Worm (Caenorhabditis elegans) whole organism, L1 larva: ENCODE data around the gene F21E9.2.

Experiments used
- ama-1 ChIP-seq: fragments of 150-350 bp; optimal IDR thresholded peaks from 2 replicates; lab custom pipeline; 2014
- blmp-1 ChIP-seq: fragments of 150-350 bp; optimal IDR thresholded peaks from 2 replicates; lab custom pipeline; 2014; ENCODE audit warnings: missing biosample characterization, missing genetic modification characterization
- elt-2 ChIP-seq: sonication (generic microtip); optimal IDR thresholded peaks from 2 replicates; lab custom pipeline; 2016; ENCODE audit warnings: missing genetic modification characterization, mild to moderate bottlenecking, inconsistent platforms, missing compliant biosample characterization, missing genetic modification reagents
- lir-3 ChIP-seq: sonication (generic microtip); optimal IDR thresholded peaks from 2 replicates; lab custom pipeline; 2016; ENCODE audit warnings: mild to moderate bottlenecking, missing genetic modification characterization, moderate library complexity, missing compliant biosample characterization; ENCODE audit not compliant: poor library complexity
- nhr-11 ChIP-seq: fragments of 150-350 bp; optimal IDR thresholded peaks from 2 replicates; lab custom pipeline; 2014; ENCODE audit warnings: missing biosample characterization, missing genetic modification characterization
- nhr-12 ChIP-seq: sonication (generic microtip); optimal IDR thresholded peaks from 2 replicates; lab custom pipeline; 2017; ENCODE audit warnings: missing biosample characterization, missing genetic modification characterization
- nhr-237 ChIP-seq: fragments of 150-350 bp; optimal IDR thresholded peaks from 2 replicates; lab custom pipeline; 2014; ENCODE audit warnings: missing biosample characterization, missing genetic modification characterization
- pag-3 ChIP-seq: sonication (generic microtip); optimal IDR thresholded peaks from 2 replicates; lab custom pipeline; 2017; ENCODE audit warnings: missing genetic modification characterization, mild to moderate bottlenecking, missing compliant biosample characterization, antibody characterized with exemption, borderline replicate concordance; ENCODE audit not compliant: insufficient read depth
- pqm-1 ChIP-seq: sonication (generic microtip); optimal IDR thresholded peaks from 3 replicates; lab custom pipeline; 2017; ENCODE audit warnings: missing biosample characterization, missing genetic modification characterization
- skn-1 ChIP-seq: fragments of 150-350 bp; optimal IDR thresholded peaks from 2 replicates; lab custom pipeline; 2014; ENCODE audit warnings: missing biosample characterization, missing genetic modification characterization
- snpc-4 ChIP-seq: fragments of 150-350 bp; optimal IDR thresholded peaks from 2 replicates; lab custom pipeline; 2014; ENCODE audit warnings: missing biosample characterization, missing genetic modification characterization
- unc-62 ChIP-seq: fragments of 150-350 bp; optimal IDR thresholded peaks from 2 replicates; lab custom pipeline; 2014; ENCODE audit warnings: missing biosample characterization, missing genetic modification reagents, missing genetic modification characterization
- zag-1 ChIP-seq: fragments of 150-350 bp; optimal IDR thresholded peaks from 2 replicates; lab custom pipeline; 2014; ENCODE audit warnings: missing biosample characterization, missing genetic modification characterization

DNA sequence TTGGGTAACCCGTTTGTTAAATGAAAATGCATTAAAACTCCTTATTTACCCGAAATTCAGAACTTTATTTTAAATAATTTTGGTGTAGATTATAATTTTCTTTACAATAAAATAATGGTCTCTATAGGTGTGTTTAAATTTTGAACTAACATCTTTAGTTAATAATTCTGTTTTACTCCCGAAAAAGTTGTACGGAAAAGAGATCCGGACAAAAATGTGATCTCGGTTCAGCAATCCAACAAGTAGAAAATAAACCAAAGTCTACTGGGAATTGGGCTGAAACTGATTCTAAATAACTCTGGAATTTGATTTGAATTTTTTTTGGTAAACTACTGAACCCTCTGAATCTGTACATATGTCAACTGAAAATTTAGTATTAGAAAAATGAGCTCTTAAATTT is 34.0 kb downstream of the F21E9.2 start:
- TF ChIP-seq pag-3 (tag; lab: Kevin White, UChicago) = no peak
- TF ChIP-seq snpc-4 (tag; lab: Kevin White, UChicago) = no peak
- TF ChIP-seq elt-2 (tag; lab: Kevin White, UChicago) = no peak
- TF ChIP-seq nhr-237 = no peak
- TF ChIP-seq unc-62 = no peak
- no peak for TF ChIP-seq ama-1 (lab: Kevin White, UChicago)
- TF ChIP-seq nhr-12 (tag; lab: Kevin White, UChicago) = no peak
- TF ChIP-seq nhr-11 (tag; lab: Kevin White, UChicago) = no peak
- no peak for TF ChIP-seq lir-3 (tag; lab: Kevin White, UChicago)
- TF ChIP-seq skn-1 (tag; lab: Kevin White, UChicago) = no peak
- no peak for TF ChIP-seq pqm-1 (tag; lab: Kevin White, UChicago)
- no peak for TF ChIP-seq blmp-1
- no peak for TF ChIP-seq zag-1
